Fruit fly (Drosophila melanogaster): Measurements from ENCODE around the gene PH4alphaSG1.
A peak's percentile ranks its signal among the peaks of the same experiment; 100 is the strongest.

Gene PH4alphaSG1

DNA sequence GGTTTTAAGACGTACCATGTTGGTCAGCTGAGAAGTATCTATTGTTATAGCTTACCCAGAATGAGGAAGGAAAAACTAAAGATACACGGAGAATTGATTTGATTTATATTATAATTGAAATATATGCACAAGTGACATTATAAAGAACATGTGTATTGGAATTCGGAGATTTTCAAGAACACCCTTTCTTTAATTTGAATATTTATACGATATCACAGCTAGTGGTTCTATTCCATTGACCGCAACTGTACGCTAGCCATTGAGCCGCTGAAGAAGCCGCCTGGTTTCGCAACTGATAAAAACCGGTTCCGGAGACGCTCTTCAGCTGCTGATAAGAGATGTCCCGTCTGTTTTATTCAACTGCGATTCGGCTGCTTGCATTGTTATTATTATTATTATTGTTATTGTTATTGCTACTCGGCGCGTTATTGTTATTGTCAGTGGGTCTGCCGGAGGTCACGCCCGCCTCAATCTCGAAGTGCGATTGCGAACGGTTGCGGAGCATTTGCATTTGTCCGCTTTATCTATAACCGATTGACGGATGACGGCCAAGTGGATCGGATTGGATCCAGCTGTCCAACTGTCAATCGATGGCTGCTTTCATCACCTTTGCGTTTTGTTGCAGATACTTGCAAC is 43.7 kb downstream of the PH4alphaSG1 start:
- peak; percentile 92 for TF ChIP-seq Eip78C (GFP tag)
- peak; percentile 65 for TF ChIP-seq CG6808 (GFP tag; optimal IDR thresholded peaks at IDR 0.05)
- TF ChIP-seq CG11294 (GFP tag; IDR thresholded peaks at IDR 0.05): no peak
- peak; percentile 52 for TF ChIP-seq CG3032 (tag; optimal IDR thresholded peaks at IDR 0.05)
- peak; percentile 36 for TF ChIP-seq net (GFP tag; optimal IDR thresholded peaks at IDR 0.05)
- peak; percentile 98 for TF ChIP-seq svp (GFP tag)
- TF ChIP-seq lz (GFP tag; optimal IDR thresholded peaks at IDR 0.05): peak; percentile 24
- TF ChIP-seq topi (GFP tag; optimal IDR thresholded peaks at IDR 0.05): peak; percentile 55
- TF ChIP-seq cyc (GFP tag; optimal IDR thresholded peaks at IDR 0.05): peak; percentile 6
- peak; percentile 54; the same call in 1 of the 3 replicates for TF ChIP-seq CG8119 (GFP tag; IDR thresholded peaks at IDR 0.05)
- no peak for TF ChIP-seq Gug (GFP tag; IDR thresholded peaks at IDR 0.05)
- peak; percentile 71 for TF ChIP-seq eg (GFP tag; IDR thresholded peaks at IDR 0.05)
- TF ChIP-seq CG11762 (GFP tag; optimal IDR thresholded peaks at IDR 0.05; ENCODE audit: insufficient read depth): peak; percentile 43
- peak; percentile 46 for TF ChIP-seq CG1621 (tag; optimal IDR thresholded peaks at IDR 0.05)
- peak; percentile 48 for TF ChIP-seq Sox14 (GFP tag; optimal IDR thresholded peaks at IDR 0.05)
- peak; percentile 22 for TF ChIP-seq Sox15 (GFP tag; optimal IDR thresholded peaks at IDR 0.05)
- peak; percentile 57 for TF ChIP-seq CG34406 (GFP tag; optimal IDR thresholded peaks at IDR 0.05)
- TF ChIP-seq CG10669 (GFP tag; optimal IDR thresholded peaks at IDR 0.05): peak; percentile 61
- TF ChIP-seq pdm3 (GFP tag; optimal IDR thresholded peaks at IDR 0.05): peak; percentile 58
- peak; percentile 27 for TF ChIP-seq Hr39 (GFP tag; optimal IDR thresholded peaks at IDR 0.05)
- TF ChIP-seq CG6792 (GFP tag; optimal IDR thresholded peaks at IDR 0.05): peak; percentile 51
- peak; percentile 59 for TF ChIP-seq Met (GFP tag; optimal IDR thresholded peaks at IDR 0.05)
- TF ChIP-seq Sox102F (GFP tag; optimal IDR thresholded peaks at IDR 0.05): peak; percentile 45
- TF ChIP-seq achi (GFP tag; optimal IDR thresholded peaks at IDR 0.05): peak; percentile 62
- peak; percentile 48 for TF ChIP-seq CG6276 (GFP tag; optimal IDR thresholded peaks at IDR 0.05)
- TF ChIP-seq OdsH (GFP tag; optimal IDR thresholded peaks at IDR 0.05): peak; percentile 61
- TF ChIP-seq CG7368 (GFP tag; optimal IDR thresholded peaks at IDR 0.05): peak; percentile 24
- TF ChIP-seq fd59A (GFP tag; optimal IDR thresholded peaks at IDR 0.05): peak; percentile 16
- TF ChIP-seq CG10631 (GFP tag; optimal IDR thresholded peaks at IDR 0.05): peak; percentile 62
- TF ChIP-seq CG32006 (GFP tag; optimal IDR thresholded peaks at IDR 0.05): peak; percentile 71
- peak; percentile 45 for TF ChIP-seq Lpt (GFP tag; optimal IDR thresholded peaks at IDR 0.05)
- peak; percentile 88 for TF ChIP-seq CG6854 (GFP tag; optimal IDR thresholded peaks at IDR 0.05)
- TF ChIP-seq CG4318 (GFP tag; optimal IDR thresholded peaks at IDR 0.05): no peak
- TF ChIP-seq Hr38 (GFP tag; optimal IDR thresholded peaks at IDR 0.05): no peak
- peak; percentile 60 for TF ChIP-seq acj6 (GFP tag; optimal IDR thresholded peaks at IDR 0.05)
- peak; percentile 71 for TF ChIP-seq CG6163 (GFP tag; IDR thresholded peaks at IDR 0.05)
- peak; percentile 43 for TF ChIP-seq spab (GFP tag; optimal IDR thresholded peaks at IDR 0.05)
- TF ChIP-seq dac (GFP tag; optimal IDR thresholded peaks at IDR 0.05): no peak
- peak; percentile 54 for TF ChIP-seq Hr4 (GFP tag; optimal IDR thresholded peaks at IDR 0.05)
- no peak for TF ChIP-seq Eip93F (GFP tag; optimal IDR thresholded peaks at IDR 0.05)
- TF ChIP-seq salr (GFP tag; optimal IDR thresholded peaks at IDR 0.05): peak in 1 of 2 experiments; percentile 29
- peak; percentile 25 for TF ChIP-seq CG9139 (GFP tag; optimal IDR thresholded peaks at IDR 0.05)
- peak; percentile 52 for TF ChIP-seq dsx (GFP tag; optimal IDR thresholded peaks at IDR 0.05; ENCODE audit: poor library complexity, severe bottlenecking)
- peak; percentile 45 for TF ChIP-seq Eip75B (GFP tag; optimal IDR thresholded peaks at IDR 0.05)
- peak; percentile 53 for TF ChIP-seq Ets96B (tag; optimal IDR thresholded peaks at IDR 0.05)
- no peak for TF ChIP-seq Smox (GFP tag; optimal IDR thresholded peaks at IDR 0.05)
- peak; percentile 59 for TF ChIP-seq esn (GFP tag; optimal IDR thresholded peaks at IDR 0.05)
- TF ChIP-seq CG8319 (GFP tag; optimal IDR thresholded peaks at IDR 0.05): peak; percentile 45
- TF ChIP-seq Blimp-1 (GFP tag; optimal IDR thresholded peaks at IDR 0.05): no peak
- no peak for TF ChIP-seq Ets21C (GFP tag; optimal IDR thresholded peaks at IDR 0.05)
- TF ChIP-seq fd85E (GFP tag; optimal IDR thresholded peaks at IDR 0.05): peak; percentile 26
